Fruit fly (Drosophila melanogaster) whole organism, wandering third instar larva: Measurements from ENCODE around the gene CG1791.

Source experiments
- Abd-B ChIP-seq: fragments of >200 bp; optimal IDR thresholded peaks from 2 replicates; lab custom pipeline; 2017; ENCODE audit warnings: missing biosample characterization, missing genetic modification characterization
- CG9705 ChIP-seq: fragments of 200-800 bp; sonication (Bioruptor generic); optimal IDR thresholded peaks from 2 replicates; lab custom pipeline; 2018; ENCODE audit warnings: missing biosample characterization, mild to moderate bottlenecking, missing genetic modification characterization
- CrebA ChIP-seq: fragments of 200-800 bp; sonication (Bioruptor generic); optimal IDR thresholded peaks from 2 replicates; lab custom pipeline; 2016; ENCODE audit warnings: missing biosample characterization, mild to moderate bottlenecking, missing genetic modification characterization, borderline replicate concordance
- Dif ChIP-seq: fragments of 200-275, 200-300 bp; sonication (Bioruptor generic); optimal IDR thresholded peaks from 2 replicates; lab custom pipeline; 2018; ENCODE audit warnings: missing biosample characterization, missing genetic modification characterization; ENCODE audit not compliant: partially characterized antibody
- GATAd ChIP-seq: sonication (Bioruptor generic); optimal IDR thresholded peaks from 2 replicates; lab custom pipeline; 2016; ENCODE audit warnings: missing biosample characterization, missing genetic modification characterization
- HLH106 ChIP-seq: fragments of 200-800 bp; optimal IDR thresholded peaks from 3 replicates; lab custom pipeline; 2019; ENCODE audit warnings: missing biosample characterization, mild to moderate bottlenecking, missing genetic modification characterization, moderate library complexity
- Hnf4 ChIP-seq: fragments of 200-800 bp; sonication (Bioruptor generic); optimal IDR thresholded peaks from 2 replicates; lab custom pipeline; 2016; ENCODE audit warnings: missing biosample characterization, mild to moderate bottlenecking, missing genetic modification characterization
- Hr78 ChIP-seq: fragments of >200 bp; optimal IDR thresholded peaks from 2 replicates; lab custom pipeline; 2017; ENCODE audit warnings: missing biosample characterization, missing genetic modification characterization
- Hr83 ChIP-seq: fragments of 200-300 bp; sonication (Bioruptor generic); optimal IDR thresholded peaks from 2 replicates; lab custom pipeline; 2016; ENCODE audit warnings: missing biosample characterization, mild to moderate bottlenecking, missing genetic modification characterization, moderate library complexity; ENCODE audit not compliant: poor library complexity, severe bottlenecking
- Mio ChIP-seq: sonication (Bioruptor generic); optimal IDR thresholded peaks from 2 replicates; lab custom pipeline; 2016; ENCODE audit warnings: missing biosample characterization, missing genetic modification characterization
- Myc ChIP-seq: fragments of >200 bp; optimal IDR thresholded peaks from 2 replicates; lab custom pipeline; 2017
- OdsH ChIP-seq: fragments of 200-800 bp; sonication (Bioruptor generic); optimal IDR thresholded peaks from 2 replicates; lab custom pipeline; 2016; ENCODE audit warnings: missing biosample characterization, mild to moderate bottlenecking, missing genetic modification characterization
- Rel ChIP-seq, 2 experiments: fragments of 200-800 bp; sonication (Bioruptor generic) in 1 of 2; optimal IDR thresholded peaks; 2 replicates in 1 of 2; 3 replicates in 1 of 2; lab custom pipeline; 2016 to 2019; ENCODE audit warnings: mild to moderate bottlenecking in 2 of 2, missing biosample characterization in 2 of 2, missing genetic modification characterization in 2 of 2, moderate library complexity in 1 of 2
- Sp1 ChIP-seq: fragments of 200-800 bp; sonication (Bioruptor generic); optimal IDR thresholded peaks from 3 replicates; lab custom pipeline; 2019; ENCODE audit warnings: missing biosample characterization, mild to moderate bottlenecking, missing genetic modification characterization, moderate library complexity
- Vsx2 ChIP-seq: fragments of 200-300, 225-300 bp; sonication (Bioruptor generic); optimal IDR thresholded peaks from 2 replicates; lab custom pipeline; 2018; ENCODE audit warnings: missing biosample characterization, missing genetic modification characterization; ENCODE audit not compliant: partially characterized antibody
- br ChIP-seq: fragments of 200-800 bp; sonication (Bioruptor generic); optimal IDR thresholded peaks from 2 replicates; lab custom pipeline; 2016; ENCODE audit warnings: missing biosample characterization, missing genetic modification characterization
- brk ChIP-seq: fragments of 200-800 bp; sonication (Bioruptor generic); optimal IDR thresholded peaks from 2 replicates; lab custom pipeline; 2016; ENCODE audit warnings: missing biosample characterization, mild to moderate bottlenecking, missing genetic modification characterization
- dmrt93B ChIP-seq: fragments of 200-800 bp; sonication (Bioruptor generic); optimal IDR thresholded peaks from 2 replicates; lab custom pipeline; 2018; ENCODE audit warnings: missing biosample characterization, mild to moderate bottlenecking, missing genetic modification characterization
- dsf ChIP-seq: sonication (Bioruptor generic); optimal IDR thresholded peaks from 2 replicates; lab custom pipeline; 2016; ENCODE audit warnings: missing biosample characterization, missing genetic modification characterization, borderline replicate concordance
- ey ChIP-seq: fragments of 200-800 bp; sonication (Bioruptor generic); optimal IDR thresholded peaks from 2 replicates; lab custom pipeline; 2016; ENCODE audit warnings: missing biosample characterization, missing genetic modification characterization
- foxo ChIP-seq, 2 experiments: fragments of 200-800 bp; sonication (Bioruptor generic); optimal IDR thresholded peaks; 2 replicates in 1 of 2; 3 replicates in 1 of 2; lab custom pipeline; 2016 to 2017; ENCODE audit warnings: missing biosample characterization in 2 of 2, missing genetic modification characterization in 2 of 2
- fru ChIP-seq: fragments of 200-800 bp; sonication (Bioruptor generic); optimal IDR thresholded peaks from 3 replicates; lab custom pipeline; 2016; ENCODE audit warnings: missing biosample characterization, mild to moderate bottlenecking, missing genetic modification characterization
- h ChIP-seq: fragments of 200-800 bp; sonication (Bioruptor generic); optimal IDR thresholded peaks from 3 replicates; lab custom pipeline; 2016; ENCODE audit warnings: missing biosample characterization, mild to moderate bottlenecking, missing genetic modification characterization
- lola ChIP-seq: fragments of >200 bp; optimal IDR thresholded peaks from 2 replicates; lab custom pipeline; 2017; ENCODE audit warnings: missing biosample characterization, missing genetic modification characterization
- pan ChIP-seq: fragments of >200 bp; optimal IDR thresholded peaks from 2 replicates; lab custom pipeline; 2017
- psq ChIP-seq: fragments of 200-800 bp; sonication (Bioruptor generic); optimal IDR thresholded peaks from 3 replicates; lab custom pipeline; 2017; ENCODE audit warnings: missing biosample characterization, mild to moderate bottlenecking, missing genetic modification characterization, moderate library complexity
- rgr ChIP-seq: fragments of 200-800 bp; sonication (Bioruptor generic); optimal IDR thresholded peaks from 3 replicates; lab custom pipeline; 2016; ENCODE audit warnings: missing biosample characterization, mild to moderate bottlenecking, missing genetic modification characterization
- sage ChIP-seq: fragments of 200-800 bp; sonication (Bioruptor generic); optimal IDR thresholded peaks from 2 replicates; lab custom pipeline; 2016; ENCODE audit warnings: missing biosample characterization, mild to moderate bottlenecking, missing genetic modification characterization
- sv ChIP-seq: fragments of 200-800 bp; sonication (Bioruptor generic); optimal IDR thresholded peaks from 3 replicates; lab custom pipeline; 2016; ENCODE audit warnings: missing biosample characterization, missing genetic modification characterization
- tai ChIP-seq: sonication (Bioruptor generic); optimal IDR thresholded peaks from 2 replicates; lab custom pipeline; 2016; ENCODE audit warnings: missing biosample characterization, missing genetic modification characterization
- usp ChIP-seq: fragments of >200 bp; optimal IDR thresholded peaks from 2 replicates; lab custom pipeline; 2017; ENCODE audit warnings: missing biosample characterization, missing genetic modification characterization
- woc ChIP-seq: sonication (Bioruptor generic); optimal IDR thresholded peaks from 2 replicates; lab custom pipeline; 2016; ENCODE audit warnings: missing biosample characterization, mild to moderate bottlenecking, missing genetic modification characterization

Gene CG1791

dm6 chrX:9993427-9994218 is 28.9 kb upstream of the CG1791 start:
- TF ChIP-seq HLH106 (tag; lab: Kevin White, UChicago), result no peak
- no peak for TF ChIP-seq pan (lab: Kevin White, UChicago)
- no peak for TF ChIP-seq Sp1
- TF ChIP-seq rgr (GFP tag; lab: Kevin White, UChicago), result no peak
- TF ChIP-seq Dif (GFP tag; lab: Kevin White, UChicago), result peak; percentile 10
- TF ChIP-seq usp (GFP tag; lab: Kevin White, UChicago), result no peak
- TF ChIP-seq foxo (GFP tag; optimal IDR thresholded peaks at IDR 0.05; lab: Kevin White, UChicago), result peak in 1 of 2 experiments; percentile 32
- TF ChIP-seq psq, result no peak
- no peak for TF ChIP-seq sage (GFP tag; lab: Kevin White, UChicago)
- no peak for TF ChIP-seq Rel (GFP tag; optimal IDR thresholded peaks at IDR 0.05; lab: Kevin White, UChicago)
- no peak for TF ChIP-seq Rel (tag; optimal IDR thresholded peaks at IDR 0.05; lab: Kevin White, UChicago)
- no peak for TF ChIP-seq CrebA
- TF ChIP-seq fru (GFP tag; lab: Kevin White, UChicago), result no peak
- TF ChIP-seq Abd-B (GFP tag; lab: Kevin White, UChicago), result no peak
- TF ChIP-seq ey (GFP tag; lab: Kevin White, UChicago), result no peak
- peak; percentile 4 for TF ChIP-seq Vsx2 (GFP tag; lab: Kevin White, UChicago)
- TF ChIP-seq h (GFP tag; lab: Kevin White, UChicago), result peak; percentile 43
- TF ChIP-seq dmrt93B (GFP tag; lab: Kevin White, UChicago), result peak; percentile 9
- TF ChIP-seq sv, result no peak
- TF ChIP-seq Myc (lab: Kevin White, UChicago), result no peak
- no peak for TF ChIP-seq OdsH (GFP tag; lab: Kevin White, UChicago)
- no peak for TF ChIP-seq lola
- no peak for TF ChIP-seq Hr78
- no peak for TF ChIP-seq br (GFP tag; lab: Kevin White, UChicago)
- peak; percentile 30 for TF ChIP-seq woc (GFP tag; lab: Kevin White, UChicago)
- TF ChIP-seq Hr83 (GFP tag; lab: Kevin White, UChicago), result no peak
- no peak for TF ChIP-seq tai (GFP tag; lab: Kevin White, UChicago)
- no peak for TF ChIP-seq GATAd (GFP tag; lab: Kevin White, UChicago)
- TF ChIP-seq brk (GFP tag; lab: Kevin White, UChicago), result no peak
- no peak for TF ChIP-seq Hnf4 (GFP tag; lab: Kevin White, UChicago)
- no peak for TF ChIP-seq dsf (GFP tag; lab: Kevin White, UChicago)

dm6 chrX:9992934-9993333 is 28.3 kb upstream of the CG1791 start:
- TF ChIP-seq GATAd (GFP tag; lab: Kevin White, UChicago), result no peak
- no peak for TF ChIP-seq Abd-B (GFP tag; lab: Kevin White, UChicago)
- no peak for TF ChIP-seq Hr78
- no peak for TF ChIP-seq Hnf4 (GFP tag; lab: Kevin White, UChicago)
- no peak for TF ChIP-seq Mio (GFP tag; lab: Kevin White, UChicago)
- no peak for TF ChIP-seq psq
- TF ChIP-seq Rel (GFP tag; optimal IDR thresholded peaks at IDR 0.05; lab: Kevin White, UChicago), result no peak
- TF ChIP-seq Rel (tag; optimal IDR thresholded peaks at IDR 0.05; lab: Kevin White, UChicago), result no peak
- TF ChIP-seq Dif (GFP tag; lab: Kevin White, UChicago), result no peak
- TF ChIP-seq ey (GFP tag; lab: Kevin White, UChicago), result no peak
- no peak for TF ChIP-seq CrebA
- TF ChIP-seq pan (lab: Kevin White, UChicago), result no peak
- TF ChIP-seq rgr (GFP tag; lab: Kevin White, UChicago), result no peak
- TF ChIP-seq sage (GFP tag; lab: Kevin White, UChicago), result no peak
- TF ChIP-seq CG9705 (GFP tag; lab: Kevin White, UChicago), result no peak
- no peak for TF ChIP-seq sv

- TF ChIP-seq lola (no peak), fru (GFP tag; lab: Kevin White, UChicago) (no peak), psq (peak; percentile 66)
Observed at dm6 chrX:9991013-9991412, 26.3 kb upstream of the CG1791 start.
